Fruit fly (Drosophila melanogaster) whole organism, embryonic: Measurements from ENCODE around the gene plx.

Experiments
- Awh ChIP-seq: fragments of 200-800 bp; sonication (Bioruptor generic); IDR thresholded peaks from 2 replicates; pipeline ENCODE4, ENCODE4 v1.3.6; 2022; ENCODE audit warnings: missing biosample characterization, missing genetic modification characterization
- B-H1 ChIP-seq: fragments of 200-800 bp; sonication (Bioruptor generic); IDR thresholded peaks from 3 replicates; pipeline ENCODE4 v1.3.6; 2022; ENCODE audit warnings: missing biosample characterization, missing genetic modification characterization
- CG10654 ChIP-seq: fragments of 200-800 bp; sonication (Bioruptor generic); optimal IDR thresholded peaks from 2 replicates; lab custom pipeline; 2016; ENCODE audit warnings: missing biosample characterization, missing genetic modification characterization
- CG11398 ChIP-seq: fragments of 200-800 bp; sonication (Bioruptor generic); optimal IDR thresholded peaks from 2 replicates; lab custom pipeline; 2016; ENCODE audit warnings: missing biosample characterization, missing genetic modification characterization
- CG11504 ChIP-seq: fragments of 200-800 bp; sonication (Bioruptor generic); optimal IDR thresholded peaks from 3 replicates; lab custom pipeline; 2019; ENCODE audit warnings: missing biosample characterization, mild to moderate bottlenecking, missing genetic modification characterization, moderate library complexity
- CG12299 ChIP-seq: fragments of 200-800 bp; sonication (Bioruptor generic); optimal IDR thresholded peaks from 2 replicates; lab custom pipeline; 2018; ENCODE audit warnings: missing biosample characterization, mild to moderate bottlenecking, missing genetic modification characterization
- CG12744 ChIP-seq: fragments of 200-800 bp; sonication (Bioruptor generic); optimal IDR thresholded peaks from 2 replicates; lab custom pipeline; 2016; ENCODE audit warnings: missing biosample characterization, missing genetic modification characterization
- CG13424 ChIP-seq: fragments of 200-800 bp; sonication (Bioruptor generic); optimal IDR thresholded peaks from 2 replicates; lab custom pipeline; 2019; ENCODE audit warnings: missing biosample characterization, mild to moderate bottlenecking, missing genetic modification characterization, moderate library complexity
- CG13775 ChIP-seq: fragments of 200-800 bp; sonication (Bioruptor generic); optimal IDR thresholded peaks from 3 replicates; lab custom pipeline; 2017; ENCODE audit warnings: missing biosample characterization, mild to moderate bottlenecking, missing genetic modification characterization
- CG1603 ChIP-seq: fragments of 200-800 bp; sonication (Bioruptor generic); optimal IDR thresholded peaks from 2 replicates; lab custom pipeline; 2019; ENCODE audit warnings: missing biosample characterization, mild to moderate bottlenecking, missing genetic modification characterization, moderate library complexity
- CG16779 ChIP-seq: fragments of 200-800 bp; sonication (Bioruptor generic); IDR thresholded peaks from 2 replicates; pipeline ENCODE4 v1.3.6; 2022; ENCODE audit warnings: missing biosample characterization, missing genetic modification characterization
- CG16863 ChIP-seq: fragments of 200-800 bp; sonication (Bioruptor generic); optimal IDR thresholded peaks from 3 replicates; lab custom pipeline; 2016; ENCODE audit warnings: missing biosample characterization, missing genetic modification characterization
- CG17802 ChIP-seq: fragments of 200-800 bp; sonication (Bioruptor generic); optimal IDR thresholded peaks from 2 replicates; lab custom pipeline; 2018; ENCODE audit warnings: missing biosample characterization, mild to moderate bottlenecking, missing genetic modification characterization, moderate library complexity
- CG30020 ChIP-seq: fragments of 200-800 bp; optimal IDR thresholded peaks from 2 replicates; lab custom pipeline; 2019; ENCODE audit warnings: missing biosample characterization, mild to moderate bottlenecking, missing genetic modification characterization, moderate library complexity
- CG31388 ChIP-seq: fragments of 200-800 bp; sonication (Bioruptor generic); optimal IDR thresholded peaks from 2 replicates; lab custom pipeline; 2016; ENCODE audit warnings: missing biosample characterization, missing genetic modification characterization
- CG4617 ChIP-seq: fragments of 200-800 bp; sonication (Bioruptor generic); optimal IDR thresholded peaks from 3 replicates; lab custom pipeline; 2016; ENCODE audit warnings: missing biosample characterization, missing genetic modification characterization, borderline replicate concordance
- CG5180 ChIP-seq: fragments of 200-800 bp; sonication (Bioruptor generic); optimal IDR thresholded peaks from 3 replicates; lab custom pipeline; 2017; ENCODE audit warnings: missing biosample characterization, missing genetic modification characterization, mild to moderate bottlenecking, moderate library complexity, missing genetic modification reagents
- CG6683 ChIP-seq: fragments of 200-800 bp; sonication (Bioruptor generic); optimal IDR thresholded peaks from 2 replicates; lab custom pipeline; 2017; ENCODE audit warnings: missing biosample characterization, mild to moderate bottlenecking, missing genetic modification characterization, missing genetic modification reagents
- Camta ChIP-seq: fragments of 200-800 bp; sonication (Bioruptor generic); optimal IDR thresholded peaks from 2 replicates; lab custom pipeline; 2016; ENCODE audit warnings: missing biosample characterization, missing genetic modification characterization
- Chrac-16 ChIP-seq: fragments of 200-800 bp; sonication (Bioruptor generic); optimal IDR thresholded peaks from 3 replicates; lab custom pipeline; 2016; ENCODE audit warnings: missing biosample characterization, missing genetic modification characterization
- Deaf1 ChIP-seq: fragments of 200-800 bp; optimal IDR thresholded peaks from 3 replicates; lab custom pipeline; 2019; ENCODE audit warnings: missing biosample characterization, mild to moderate bottlenecking, missing genetic modification characterization, moderate library complexity
- Dek ChIP-seq: fragments of 200-800 bp; sonication (Bioruptor generic); optimal IDR thresholded peaks from 3 replicates; lab custom pipeline; 2019; ENCODE audit warnings: missing biosample characterization, mild to moderate bottlenecking, missing genetic modification characterization, moderate library complexity
- Dip3 ChIP-seq: fragments of 200-800 bp; sonication (Bioruptor generic); optimal IDR thresholded peaks from 3 replicates; lab custom pipeline; 2016; ENCODE audit warnings: missing biosample characterization, missing genetic modification characterization
- Dll ChIP-seq: fragments of 200-800 bp; sonication (Bioruptor generic); IDR thresholded peaks from 4 replicates; pipeline ENCODE4 v1.3.6; 2022; ENCODE audit warnings: missing biosample characterization, missing genetic modification characterization; ENCODE audit not compliant: partially characterized antibody
- HLH3B ChIP-seq: fragments of 200-800 bp; sonication (Bioruptor generic); IDR thresholded peaks from 2 replicates; pipeline ENCODE4 v1.3.6; 2022; ENCODE audit warnings: missing biosample characterization, missing genetic modification characterization
- Hmr ChIP-seq: fragments of 200-800 bp; sonication (Bioruptor generic); optimal IDR thresholded peaks from 3 replicates; lab custom pipeline; 2017; ENCODE audit warnings: mild to moderate bottlenecking, missing biosample characterization, missing genetic modification reagents, missing genetic modification characterization
- Hr3 ChIP-seq: fragments of 200-800 bp; sonication (Bioruptor generic); optimal IDR thresholded peaks from 3 replicates; lab custom pipeline; 2016; ENCODE audit warnings: missing biosample characterization, missing genetic modification characterization
- Myb ChIP-seq: fragments of 200-800 bp; sonication (Bioruptor generic); optimal IDR thresholded peaks from 2 replicates; lab custom pipeline; 2016; ENCODE audit warnings: missing biosample characterization, missing genetic modification characterization
- NFAT ChIP-seq: fragments of 200-800 bp; sonication (Bioruptor generic); IDR thresholded peaks from 2 replicates; pipeline ENCODE4 v1.3.6; 2022; ENCODE audit warnings: missing biosample characterization, missing genetic modification characterization
- Neu2 ChIP-seq: fragments of 200-800 bp; sonication (Bioruptor generic); optimal IDR thresholded peaks from 3 replicates; lab custom pipeline; 2016; ENCODE audit warnings: missing biosample characterization, missing genetic modification characterization, borderline replicate concordance
- Sry-δ ChIP-seq: fragments of 200-800 bp; sonication (Bioruptor generic); optimal IDR thresholded peaks from 2 replicates; lab custom pipeline; 2016; ENCODE audit warnings: missing biosample characterization, missing genetic modification characterization
- Xbp1 ChIP-seq: fragments of 200-800 bp; sonication (Bioruptor generic); optimal IDR thresholded peaks from 3 replicates; lab custom pipeline; 2016; ENCODE audit warnings: missing biosample characterization, mild to moderate bottlenecking, missing genetic modification characterization
- az2 ChIP-seq: fragments of 200-800 bp; sonication (Bioruptor generic); optimal IDR thresholded peaks from 3 replicates; lab custom pipeline; 2016; ENCODE audit warnings: missing biosample characterization, missing genetic modification characterization
- bbx ChIP-seq: fragments of 200-800 bp; sonication (Bioruptor generic); IDR thresholded peaks from 2 replicates; pipeline ENCODE4 v1.3.6; 2022; ENCODE audit warnings: missing biosample characterization, missing genetic modification characterization; ENCODE audit not compliant: partially characterized antibody
- caup ChIP-seq: fragments of 200-800 bp; sonication (Bioruptor generic); optimal IDR thresholded peaks from 3 replicates; lab custom pipeline; 2017; ENCODE audit warnings: missing biosample characterization, mild to moderate bottlenecking, missing genetic modification characterization, moderate library complexity; ENCODE audit not compliant: severe bottlenecking
- chn ChIP-seq: fragments of 200-800 bp; sonication (Bioruptor generic); optimal IDR thresholded peaks from 2 replicates; lab custom pipeline; 2016; ENCODE audit warnings: missing biosample characterization, missing genetic modification characterization
- crol ChIP-seq: fragments of 200-800 bp; sonication (Bioruptor generic); IDR thresholded peaks from 2 replicates; pipeline ENCODE4 v1.3.6; 2022; ENCODE audit warnings: missing biosample characterization, missing genetic modification characterization
- ems ChIP-seq: fragments of 200-800 bp; sonication (Bioruptor generic); optimal IDR thresholded peaks from 3 replicates; lab custom pipeline; 2016; ENCODE audit warnings: missing biosample characterization, missing genetic modification characterization
- ewg ChIP-seq: fragments of 200-800 bp; sonication (Bioruptor generic); optimal IDR thresholded peaks from 3 replicates; lab custom pipeline; 2017; ENCODE audit warnings: mild to moderate bottlenecking, missing biosample characterization, missing genetic modification reagents, missing genetic modification characterization
- gt ChIP-seq: fragments of 200-800 bp; sonication (Bioruptor generic); IDR thresholded peaks from 2 replicates; pipeline ENCODE4 v1.3.6; 2022; ENCODE audit warnings: missing biosample characterization, missing genetic modification characterization
- kni ChIP-seq: fragments of 200-800 bp; sonication (Bioruptor generic); optimal IDR thresholded peaks from 3 replicates; lab custom pipeline; 2017; ENCODE audit warnings: mild to moderate bottlenecking, missing biosample characterization, missing genetic modification reagents, missing genetic modification characterization
- knrl ChIP-seq: fragments of 200-800 bp; sonication (Bioruptor generic); IDR thresholded peaks from 3 replicates; pipeline ENCODE4 v1.3.6; 2022; ENCODE audit warnings: missing biosample characterization, missing genetic modification characterization; ENCODE audit not compliant: partially characterized antibody
- lab ChIP-seq: fragments of 200-800 bp; sonication (Bioruptor generic); optimal IDR thresholded peaks from 3 replicates; lab custom pipeline; 2017; ENCODE audit warnings: missing biosample characterization, missing genetic modification characterization, mild to moderate bottlenecking, moderate library complexity, missing genetic modification reagents
- psq ChIP-seq: fragments of 200-800 bp; sonication (Bioruptor generic); optimal IDR thresholded peaks from 2 replicates; lab custom pipeline; 2017; ENCODE audit warnings: missing biosample characterization, missing genetic modification characterization
- pzg ChIP-seq: fragments of 200-800 bp; sonication (Bioruptor generic); optimal IDR thresholded peaks from 3 replicates; lab custom pipeline; 2018; ENCODE audit warnings: missing biosample characterization, mild to moderate bottlenecking, missing genetic modification characterization, moderate library complexity
- ranshi ChIP-seq: fragments of 200-800 bp; sonication (Bioruptor generic); IDR thresholded peaks from 2 replicates; pipeline ENCODE4 v1.3.6; 2022; ENCODE audit warnings: missing biosample characterization, missing genetic modification characterization
- rib ChIP-seq: fragments of 200-800 bp; sonication (Bioruptor generic); IDR thresholded peaks from 2 replicates; pipeline ENCODE4 v1.3.6; 2022; ENCODE audit warnings: missing biosample characterization, missing genetic modification characterization
- stwl ChIP-seq: fragments of 200-800 bp; sonication (Bioruptor generic); optimal IDR thresholded peaks from 3 replicates; lab custom pipeline; 2018; ENCODE audit warnings: missing biosample characterization, mild to moderate bottlenecking, missing genetic modification characterization, moderate library complexity
- toy ChIP-seq: fragments of 200-800 bp; sonication (Bioruptor generic); IDR thresholded peaks from 2 replicates; pipeline ENCODE4 v1.3.6; 2022; ENCODE audit warnings: missing biosample characterization, missing genetic modification characterization

plx gene

dm6 chr3R:5686049-5686757, 548 bp downstream of the plx start (continued):
- TF ChIP-seq Chrac-16 (GFP tag; lab: Kevin White, UChicago) (peak; percentile 18), Neu2 (no peak), crol (GFP tag; lab: Robert Waterston, UW) (no peak; the same call in 1 of the 2 replicates), ems (GFP tag; lab: Kevin White, UChicago) (peak; percentile 9), Dip3 (peak; percentile 25), CG17802 (no peak), CG16779 (peak; percentile 42; the same call in 1 of the 2 replicates), CG11504 (tag; lab: Kevin White, UChicago) (peak; percentile 72), CG6683 (peak; percentile 5), CG30020 (tag; lab: Kevin White, UChicago) (no peak), CG12299 (tag; lab: Kevin White, UChicago) (peak; percentile 51), NFAT (GFP tag; lab: Robert Waterston, UW) (no peak), CG5180 (peak; percentile 5), chn (peak; percentile 25), Dll (GFP tag; lab: Robert Waterston, UW) (0 out of 4 replicates have a peak, but pooled peaks have one; percentile 6), caup (GFP tag; lab: Kevin White, UChicago) (peak; percentile 42), CG31388 (GFP tag; lab: Kevin White, UChicago) (no peak), B-H1 (peak; percentile 15; the same call in 2 of the 3 replicates), Xbp1 (peak; percentile 41), Myb (GFP tag; lab: Kevin White, UChicago) (no peak), CG13775 (GFP tag; lab: Kevin White, UChicago) (no peak), ranshi (GFP tag; lab: Robert Waterston, UW) (no peak), CG13424 (tag; lab: Kevin White, UChicago) (peak; percentile 58), Sry-δ (GFP tag; lab: Kevin White, UChicago) (no peak), Dek (tag; lab: Kevin White, UChicago) (peak; percentile 40), Camta (GFP tag; lab: Kevin White, UChicago) (no peak), stwl (tag; lab: Kevin White, UChicago) (no peak), toy (no peak), HLH3B (GFP tag; lab: Robert Waterston, UW) (peak; percentile 47; the same call in 1 of the 2 replicates), bbx (GFP tag; lab: Robert Waterston, UW) (no peak), CG10654 (GFP tag; lab: Kevin White, UChicago) (peak; percentile 12), ewg (GFP tag; lab: Kevin White, UChicago) (no peak), Deaf1 (tag; lab: Kevin White, UChicago) (peak; percentile 16), az2 (GFP tag; lab: Kevin White, UChicago) (peak; percentile 42), Awh (GFP tag; lab: Robert Waterston, UW) (peak; percentile 75), rib (GFP tag; lab: Robert Waterston, UW) (no peak), CG16863 (GFP tag; lab: Kevin White, UChicago) (no peak), gt (GFP tag; lab: Robert Waterston, UW) (no peak), Hr3 (GFP tag; lab: Kevin White, UChicago) (peak; percentile 24), knrl (GFP tag; lab: Robert Waterston, UW) (no peak), pzg (GFP tag; lab: Kevin White, UChicago) (no peak), CG12744 (GFP tag; lab: Kevin White, UChicago) (no peak), CG4617 (no peak), psq (GFP tag; lab: Kevin White, UChicago) (no peak), CG11398 (GFP tag; lab: Kevin White, UChicago) (no peak), CG1603 (tag; lab: Kevin White, UChicago) (peak; percentile 56), lab (GFP tag; lab: Kevin White, UChicago) (peak; percentile 75), kni (GFP tag; lab: Kevin White, UChicago) (no peak), Hmr (GFP tag; lab: Kevin White, UChicago) (peak; percentile 44)
